Worm (Caenorhabditis elegans) whole organism, L1 larva: Measurements from ENCODE around the gene pmp-3.

Experiments used
- C04F5.9 ChIP-seq: sonication (generic microtip); optimal IDR thresholded peaks from 2 replicates; lab custom pipeline; 2016; ENCODE audit warnings: missing genetic modification characterization, missing compliant biosample characterization
- C16A3.4 ChIP-seq: fragments of 150-350 bp; optimal IDR thresholded peaks from 2 replicates; lab custom pipeline; 2014; ENCODE audit warnings: missing biosample characterization, missing genetic modification characterization
- C34B4.2 ChIP-seq: sonication (generic microtip); optimal IDR thresholded peaks from 2 replicates; lab custom pipeline; 2017; ENCODE audit warnings: mild to moderate bottlenecking, missing genetic modification characterization, missing compliant biosample characterization
- ama-1 ChIP-seq: fragments of 150-350 bp; optimal IDR thresholded peaks from 2 replicates; lab custom pipeline; 2014
- blmp-1 ChIP-seq: fragments of 150-350 bp; optimal IDR thresholded peaks from 2 replicates; lab custom pipeline; 2014; ENCODE audit warnings: missing biosample characterization, missing genetic modification characterization
- ceh-63 ChIP-seq: fragments of 200-800 bp; sonication (Bioruptor generic); optimal IDR thresholded peaks from 2 replicates; lab custom pipeline; 2018; ENCODE audit warnings: mild to moderate bottlenecking, missing genetic modification characterization, missing compliant biosample characterization
- ceh-8 ChIP-seq: fragments of 200-800 bp; sonication (Bioruptor generic); optimal IDR thresholded peaks from 2 replicates; lab custom pipeline; 2018; ENCODE audit warnings: mild to moderate bottlenecking, missing genetic modification characterization, moderate library complexity, missing compliant biosample characterization
- dsc-1 ChIP-seq: sonication (generic microtip); optimal IDR thresholded peaks from 2 replicates; lab custom pipeline; 2016; ENCODE audit warnings: mild to moderate bottlenecking, missing genetic modification characterization, missing compliant biosample characterization
- efl-1 ChIP-seq, 4 experiments: fragments of 150-350 bp; optimal IDR thresholded peaks in 3 of 4; peaks in 1 of 4; 1 replicate in 1 of 4; 2 replicates in 3 of 4; lab custom pipeline; 2014; ENCODE audit warnings: missing biosample characterization in 2 of 4, missing genetic modification characterization in 2 of 4, missing genetic modification reagents in 2 of 4
- egl-27 ChIP-seq, 2 experiments: fragments of 150-350 bp in 1 of 2; sonication (generic microtip); optimal IDR thresholded peaks; 3 replicates each; lab custom pipeline; 2017 to 2018; ENCODE audit warnings: missing biosample characterization in 2 of 2, missing genetic modification characterization in 2 of 2, missing genetic modification reagents in 2 of 2
- elt-3 ChIP-seq, 6 experiments: fragments of 150-350 bp in 1 of 6; sonication (generic microtip); optimal IDR thresholded peaks; 2 replicates each; lab custom pipeline; 2017 to 2018; ENCODE audit warnings: missing biosample characterization in 6 of 6, missing genetic modification characterization in 6 of 6, inconsistent platforms in 1 of 6
- fkh-4 ChIP-seq: sonication (generic microtip); optimal IDR thresholded peaks from 2 replicates; lab custom pipeline; 2016; ENCODE audit warnings: missing compliant biosample characterization, missing genetic modification characterization, borderline replicate concordance
- fkh-8 ChIP-seq: sonication (generic microtip); optimal IDR thresholded peaks from 2 replicates; lab custom pipeline; 2016; ENCODE audit warnings: mild to moderate bottlenecking, missing genetic modification characterization, missing compliant biosample characterization
- fos-1 ChIP-seq: fragments of 150-350 bp; optimal IDR thresholded peaks from 2 replicates; lab custom pipeline; 2014; ENCODE audit warnings: missing biosample characterization, missing genetic modification characterization
- grh-1 ChIP-seq: fragments of 200-800 bp; sonication (Bioruptor generic); IDR thresholded peaks from 2 replicates; pipeline ENCODE4 v1.3.6; 2022; ENCODE audit warnings: missing genetic modification reagents, missing genetic modification characterization, missing compliant biosample characterization
- hlh-4 ChIP-seq: sonication (generic microtip); optimal IDR thresholded peaks from 2 replicates; lab custom pipeline; 2016; ENCODE audit warnings: mild to moderate bottlenecking, missing genetic modification characterization, missing compliant biosample characterization
- hpl-2 ChIP-seq: fragments of 150-350 bp; optimal IDR thresholded peaks from 2 replicates; lab custom pipeline; 2014; ENCODE audit warnings: missing biosample characterization, missing genetic modification reagents, missing genetic modification characterization
- isw-1 ChIP-seq: fragments of 200-800 bp; sonication (Bioruptor generic); IDR thresholded peaks from 2 replicates; pipeline ENCODE4 v1.3.6; 2022; ENCODE audit warnings: missing genetic modification characterization, missing compliant biosample characterization
- jun-1 ChIP-seq: fragments of 150-350 bp; optimal IDR thresholded peaks from 2 replicates; lab custom pipeline; 2014; ENCODE audit warnings: missing biosample characterization, missing genetic modification reagents, missing genetic modification characterization
- lin-13 ChIP-seq: fragments of 150-350 bp; optimal IDR thresholded peaks from 2 replicates; lab custom pipeline; 2014; ENCODE audit warnings: missing biosample characterization, missing genetic modification reagents, missing genetic modification characterization
- lin-14 ChIP-seq: fragments of 200-800 bp; sonication (Bioruptor generic); optimal IDR thresholded peaks from 2 replicates; lab custom pipeline; 2018; ENCODE audit warnings: mild to moderate bottlenecking, missing genetic modification characterization, moderate library complexity, missing compliant biosample characterization
- lin-35 ChIP-seq, 2 experiments: fragments of 150-350 bp; optimal IDR thresholded peaks; 2 replicates each; lab custom pipeline; 2014; ENCODE audit warnings: missing biosample characterization in 2 of 2, missing genetic modification characterization in 2 of 2, missing genetic modification reagents in 2 of 2
- lin-39 ChIP-seq: fragments of 150-350 bp; optimal IDR thresholded peaks from 2 replicates; lab custom pipeline; 2014; ENCODE audit warnings: missing biosample characterization, missing genetic modification reagents, missing genetic modification characterization
- lsy-2 ChIP-seq, 2 experiments: fragments of 150-350 bp; optimal IDR thresholded peaks; 2 replicates each; lab custom pipeline; 2014; ENCODE audit warnings: missing biosample characterization in 2 of 2, missing genetic modification characterization in 2 of 2
- mab-9 ChIP-seq: fragments of 200-800 bp; sonication (Bioruptor generic); IDR thresholded peaks from 2 replicates; pipeline ENCODE4 v1.3.6; 2022; ENCODE audit warnings: missing genetic modification reagents, missing genetic modification characterization, missing compliant biosample characterization
- mdl-1 ChIP-seq, 2 experiments: fragments of 150-350 bp; optimal IDR thresholded peaks; 2 replicates each; lab custom pipeline; 2014 to 2017; ENCODE audit warnings: missing biosample characterization in 2 of 2, missing genetic modification characterization in 2 of 2, inconsistent platforms in 1 of 2
- nhr-11 ChIP-seq: fragments of 150-350 bp; optimal IDR thresholded peaks from 2 replicates; lab custom pipeline; 2014; ENCODE audit warnings: missing biosample characterization, missing genetic modification characterization
- nhr-19 ChIP-seq: fragments of 200-800 bp; sonication (Bioruptor generic); conservative IDR thresholded peaks from 2 replicates; pipeline ENCODE4 v1.3.6; 2022; ENCODE audit warnings: missing genetic modification characterization, missing compliant biosample characterization
- nhr-71 ChIP-seq: sonication (generic microtip); optimal IDR thresholded peaks from 2 replicates; lab custom pipeline; 2016; ENCODE audit warnings: mild to moderate bottlenecking, missing genetic modification characterization, moderate library complexity, missing compliant biosample characterization
- nhr-76 ChIP-seq: sonication (generic microtip); optimal IDR thresholded peaks from 2 replicates; lab custom pipeline; 2017; ENCODE audit warnings: missing biosample characterization, missing genetic modification characterization
- nhr-77 ChIP-seq: fragments of 150-350 bp; optimal IDR thresholded peaks from 2 replicates; lab custom pipeline; 2014; ENCODE audit warnings: missing biosample characterization, missing genetic modification characterization
- nhr-84 ChIP-seq: sonication (generic microtip); optimal IDR thresholded peaks from 2 replicates; lab custom pipeline; 2017; ENCODE audit warnings: missing biosample characterization, missing genetic modification characterization
- nhr-85 ChIP-seq: sonication (generic microtip); peaks from one replicate; lab custom pipeline; 2016; ENCODE audit warnings: missing genetic modification characterization, inconsistent platforms, missing compliant biosample characterization
- nhr-90 ChIP-seq: sonication (generic microtip); optimal IDR thresholded peaks from 2 replicates; lab custom pipeline; 2016; ENCODE audit warnings: mild to moderate bottlenecking, missing genetic modification characterization, missing compliant biosample characterization; ENCODE audit not compliant: poor library complexity
- pax-3 ChIP-seq: fragments of 200-800 bp; sonication (Bioruptor generic); optimal IDR thresholded peaks from 2 replicates; lab custom pipeline; 2018; ENCODE audit warnings: mild to moderate bottlenecking, missing genetic modification characterization, moderate library complexity, missing compliant biosample characterization
- rnt-1 ChIP-seq: sonication (generic microtip); optimal IDR thresholded peaks from 2 replicates; lab custom pipeline; 2016; ENCODE audit warnings: mild to moderate bottlenecking, missing genetic modification characterization, moderate library complexity, missing compliant biosample characterization
- snpc-4 ChIP-seq: fragments of 150-350 bp; optimal IDR thresholded peaks from 2 replicates; lab custom pipeline; 2014; ENCODE audit warnings: missing biosample characterization, missing genetic modification characterization
- snu-23 ChIP-seq: sonication (generic microtip); optimal IDR thresholded peaks from 2 replicates; lab custom pipeline; 2016; ENCODE audit warnings: missing genetic modification characterization, missing compliant biosample characterization
- sup-37 ChIP-seq: fragments of 200-800 bp; sonication (Bioruptor generic); optimal IDR thresholded peaks from 2 replicates; lab custom pipeline; 2018; ENCODE audit warnings: mild to moderate bottlenecking, missing genetic modification characterization, missing compliant biosample characterization
- swsn-7 ChIP-seq: sonication (generic microtip); optimal IDR thresholded peaks from 2 replicates; lab custom pipeline; 2016; ENCODE audit warnings: missing genetic modification characterization, missing compliant biosample characterization
- unc-130 ChIP-seq: fragments of 150-350 bp; optimal IDR thresholded peaks from 2 replicates; lab custom pipeline; 2017; ENCODE audit warnings: missing biosample characterization, missing genetic modification characterization, inconsistent platforms
- unc-30 ChIP-seq: sonication (generic microtip); optimal IDR thresholded peaks from 2 replicates; lab custom pipeline; 2017; ENCODE audit warnings: missing biosample characterization, missing genetic modification characterization
- unc-62 ChIP-seq: fragments of 150-350 bp; optimal IDR thresholded peaks from 2 replicates; lab custom pipeline; 2014; ENCODE audit warnings: missing biosample characterization, missing genetic modification reagents, missing genetic modification characterization
- unc-98 ChIP-seq: fragments of 200-800 bp; sonication (Bioruptor generic); IDR thresholded peaks from 2 replicates; pipeline ENCODE4 v1.3.6; 2022; ENCODE audit warnings: missing genetic modification characterization, missing compliant biosample characterization
- zag-1 ChIP-seq: fragments of 150-350 bp; optimal IDR thresholded peaks from 2 replicates; lab custom pipeline; 2014; ENCODE audit warnings: missing biosample characterization, missing genetic modification characterization
- ztf-11 ChIP-seq, 2 experiments: sonication (generic microtip); optimal IDR thresholded peaks; 2 replicates each; lab custom pipeline; 2016 to 2017; ENCODE audit warnings: missing genetic modification characterization in 2 of 2, missing biosample characterization in 1 of 2, missing compliant biosample characterization in 1 of 2
- ztf-4 ChIP-seq: fragments of 150-350 bp; optimal IDR thresholded peaks from 2 replicates; lab custom pipeline; 2014; ENCODE audit warnings: missing biosample characterization, missing genetic modification characterization

Gene pmp-3

DNA sequence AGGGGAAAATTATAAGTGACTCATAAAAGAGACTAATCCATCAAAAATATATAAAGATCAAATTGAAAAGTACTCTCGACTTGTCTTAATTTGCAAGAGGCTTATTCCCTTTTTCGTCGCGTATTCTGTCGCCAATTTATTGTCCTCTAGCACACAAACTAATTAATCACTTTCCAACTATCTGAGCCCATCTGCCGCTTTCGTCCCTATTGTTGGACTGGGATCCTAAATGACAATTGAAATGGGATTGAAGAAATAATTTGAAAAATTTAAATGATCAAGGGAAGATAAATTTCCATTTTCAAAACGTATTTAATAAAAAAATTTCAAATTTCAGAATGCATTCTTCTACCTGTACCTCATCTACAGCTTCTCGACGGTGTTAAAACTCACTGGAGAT, 4.1 kb downstream of the pmp-3 start:
- no peak for TF ChIP-seq efl-1 (optimal IDR thresholded peaks at IDR 0.05; lab: Kevin White, UChicago)
- peak in 1 of 2 experiments; percentile 78 for TF ChIP-seq efl-1 (GFP tag; optimal IDR thresholded peaks at IDR 0.05 in 1 of 2; lab: Kevin White, UChicago)
- TF ChIP-seq blmp-1 (tag; lab: Kevin White, UChicago), result no peak
- TF ChIP-seq unc-98 (GFP tag; lab: Robert Waterston, UW), result no peak
- TF ChIP-seq ztf-11 (tag; optimal IDR thresholded peaks at IDR 0.05; lab: Kevin White, UChicago), result peak in 1 of 2 experiments; percentile 19
- TF ChIP-seq, all 84 proteins: peak for 2

DNA sequence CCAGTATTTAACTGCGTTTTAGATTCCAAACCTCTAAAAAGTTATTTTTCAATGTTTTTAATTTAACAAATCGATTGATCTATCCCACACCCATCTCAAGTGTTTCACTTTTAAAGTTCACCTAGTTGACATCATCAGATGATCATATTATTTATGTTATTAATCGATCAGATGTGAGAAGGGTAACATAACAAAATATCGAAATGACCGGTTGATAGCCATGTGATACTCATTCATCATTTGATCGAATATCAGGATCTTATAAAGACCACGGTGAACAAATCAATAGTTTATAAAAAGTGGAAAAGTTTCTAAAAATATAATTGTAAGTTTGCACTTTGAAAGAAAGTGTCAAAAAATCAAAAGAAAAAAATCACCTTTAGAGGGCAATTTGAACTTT, 9.2 kb downstream of the pmp-3 start:
- TF ChIP-seq lin-13 (GFP tag; lab: Kevin White, UChicago) (no peak), lin-35 (GFP tag; optimal IDR thresholded peaks at IDR 0.05; lab: Kevin White, UChicago) (peak in 1 of 2 experiments; percentile 26), elt-3 (tag; optimal IDR thresholded peaks at IDR 0.05; lab: Kevin White, UChicago) (peak in 1 of 6 experiments; percentile 53), zag-1 (tag; lab: Kevin White, UChicago) (no peak), lsy-2 (tag; optimal IDR thresholded peaks at IDR 0.05; lab: Kevin White, UChicago) (peak in 1 of 2 experiments; percentile 15), nhr-11 (tag; lab: Kevin White, UChicago) (no peak), nhr-84 (tag; lab: Kevin White, UChicago) (no peak), blmp-1 (tag; lab: Kevin White, UChicago) (peak; percentile 48), ama-1 (no peak), unc-30 (no peak)

DNA sequence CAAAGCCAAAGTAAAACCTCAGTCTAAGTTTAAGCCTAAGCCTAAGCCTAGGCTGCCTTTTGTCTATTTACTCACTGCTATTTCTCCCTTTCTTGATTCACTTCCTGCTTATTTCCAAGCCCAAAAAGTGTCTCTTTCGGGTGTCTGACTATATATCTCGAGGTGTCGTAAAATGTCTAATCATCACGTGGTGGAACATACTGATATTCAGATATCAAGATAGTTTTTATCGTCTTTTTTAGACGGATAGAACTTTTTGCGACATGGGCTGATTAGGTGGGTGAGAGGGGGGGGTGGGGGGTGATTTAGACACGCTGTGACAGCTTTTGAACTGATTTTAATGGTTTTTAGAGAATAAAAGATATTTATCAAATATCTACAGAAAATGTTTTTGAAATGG, 10.4 kb downstream of the pmp-3 start:
- TF ChIP-seq C04F5.9, result no peak
- no peak for TF ChIP-seq pax-3 (tag; lab: Kevin White, UChicago)
- TF ChIP-seq grh-1 (GFP tag; lab: Robert Waterston, UW), result no peak
- no peak for TF ChIP-seq egl-27 (tag; optimal IDR thresholded peaks at IDR 0.05; lab: Kevin White, UChicago)
- TF ChIP-seq nhr-84 (tag; lab: Kevin White, UChicago), result no peak
- TF ChIP-seq snpc-4 (tag; lab: Kevin White, UChicago), result no peak
- no peak for TF ChIP-seq rnt-1
- TF ChIP-seq efl-1 (optimal IDR thresholded peaks at IDR 0.05; lab: Kevin White, UChicago), result no peak
- TF ChIP-seq efl-1 (GFP tag; optimal IDR thresholded peaks at IDR 0.05 in 1 of 2; lab: Kevin White, UChicago), result peak in 1 of 2 experiments; percentile 85
- no peak for TF ChIP-seq fkh-4 (tag; lab: Kevin White, UChicago)
- TF ChIP-seq unc-98 (GFP tag; lab: Robert Waterston, UW), result no peak
- TF ChIP-seq lin-39, result no peak
- no peak for TF ChIP-seq ztf-11 (tag; optimal IDR thresholded peaks at IDR 0.05; lab: Kevin White, UChicago)
- no peak for TF ChIP-seq swsn-7
- no peak for TF ChIP-seq isw-1 (GFP tag; lab: Robert Waterston, UW)
- no peak for TF ChIP-seq jun-1 (tag; lab: Kevin White, UChicago)
- TF ChIP-seq nhr-71 (tag; lab: Kevin White, UChicago), result no peak
- TF ChIP-seq ceh-63 (GFP tag; lab: Kevin White, UChicago), result no peak
- peak; percentile 31 for TF ChIP-seq nhr-19 (GFP tag; lab: Robert Waterston, UW)
- TF ChIP-seq ztf-4 (tag; lab: Kevin White, UChicago), result no peak
- TF ChIP-seq C34B4.2 (tag; lab: Kevin White, UChicago), result no peak
- TF ChIP-seq sup-37, result no peak
- TF ChIP-seq lin-14 (GFP tag; lab: Kevin White, UChicago), result peak; percentile 50
- no peak for TF ChIP-seq unc-130 (tag; lab: Kevin White, UChicago)
- no peak for TF ChIP-seq hlh-4 (tag; lab: Kevin White, UChicago)
- TF ChIP-seq nhr-11 (tag; lab: Kevin White, UChicago), result no peak
- TF ChIP-seq mab-9, result no peak
- no peak for TF ChIP-seq snu-23 (GFP tag; lab: Kevin White, UChicago)
- no peak for TF ChIP-seq C16A3.4 (tag; lab: Kevin White, UChicago)
- no peak for TF ChIP-seq hpl-2
- no peak for TF ChIP-seq fos-1 (tag; lab: Kevin White, UChicago)
- no peak for TF ChIP-seq nhr-76
- peak; percentile 33 for TF ChIP-seq blmp-1 (tag; lab: Kevin White, UChicago)
- TF ChIP-seq zag-1 (tag; lab: Kevin White, UChicago), result no peak
- no peak for TF ChIP-seq nhr-90 (tag; lab: Kevin White, UChicago)
- no peak for TF ChIP-seq ceh-8 (GFP tag; lab: Kevin White, UChicago)
- TF ChIP-seq unc-30, result no peak
- no peak for TF ChIP-seq unc-62
- TF ChIP-seq nhr-77, result no peak
- TF ChIP-seq mdl-1 (tag; optimal IDR thresholded peaks at IDR 0.05; lab: Kevin White, UChicago), result no peak
- TF ChIP-seq lin-35 (GFP tag; optimal IDR thresholded peaks at IDR 0.05; lab: Kevin White, UChicago), result peak in 1 of 2 experiments; percentile 7
- peak in 3 of 6 experiments; percentile 10 to 73 (median 64) for TF ChIP-seq elt-3 (tag; optimal IDR thresholded peaks at IDR 0.05; lab: Kevin White, UChicago)
- no peak for TF ChIP-seq fkh-8 (tag; lab: Kevin White, UChicago)
- TF ChIP-seq nhr-85 (tag; lab: Kevin White, UChicago), result peak; percentile 78
- TF ChIP-seq dsc-1 (tag; lab: Kevin White, UChicago), result no peak
